Fruit fly (Drosophila melanogaster): ENCODE results near the gene Mst87F.
A peak's percentile ranks its signal among the peaks of the same experiment; 100 is the strongest.

Gene Mst87F

DNA sequence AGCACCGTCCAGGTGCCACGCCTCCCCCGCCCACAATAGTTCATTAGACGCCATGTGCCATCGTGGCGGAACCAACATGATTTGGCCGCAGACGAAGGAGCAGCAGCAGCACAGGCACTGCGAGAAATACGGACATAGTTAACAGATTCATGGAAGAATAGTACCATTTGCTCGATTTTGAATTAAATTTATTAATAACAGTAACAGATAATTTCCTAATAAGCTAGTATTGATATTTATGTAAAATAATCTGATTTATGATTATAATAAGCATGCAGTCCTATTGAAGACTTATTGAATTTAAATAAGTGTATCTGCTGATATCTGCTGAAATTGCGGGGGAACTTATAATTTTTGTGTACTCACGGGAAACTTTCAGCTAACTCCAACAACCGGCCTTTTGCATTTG lies 30.5 kb downstream of the Mst87F start (continued):
- TF ChIP-seq gem (tag; optimal IDR thresholded peaks at IDR 0.05) (peak; percentile 28), Hsf (GFP tag; optimal IDR thresholded peaks at IDR 0.05) (no peak), run (tag; optimal IDR thresholded peaks at IDR 0.05) (no peak), seq (GFP tag; IDR thresholded peaks at IDR 0.05) (no peak), Sin3A (optimal IDR thresholded peaks at IDR 0.05) (no peak), Drgx (GFP tag; IDR thresholded peaks at IDR 0.05) (peak; percentile 65), Kr (GFP tag; optimal IDR thresholded peaks at IDR 0.05) (no peak), CG9727 (GFP tag; optimal IDR thresholded peaks at IDR 0.05) (no peak), kah (GFP tag; optimal IDR thresholded peaks at IDR 0.05) (no peak), ara (GFP tag; IDR thresholded peaks at IDR 0.05) (no peak), so (GFP tag; IDR thresholded peaks at IDR 0.05) (no peak), HmgZ (tag; optimal IDR thresholded peaks at IDR 0.05) (no peak), zf30C (GFP tag; optimal IDR thresholded peaks at IDR 0.05) (peak; percentile 23), CG14667 (GFP tag; IDR thresholded peaks at IDR 0.05) (no peak), da (GFP tag; optimal IDR thresholded peaks at IDR 0.05) (no peak), p53 (GFP tag; optimal IDR thresholded peaks at IDR 0.05) (no peak), C15 (GFP tag; IDR thresholded peaks at IDR 0.05) (no peak), Dad (GFP tag; optimal IDR thresholded peaks at IDR 0.05) (no peak), CG6254 (GFP tag; optimal IDR thresholded peaks at IDR 0.05) (peak; percentile 16), CHES-1-like (GFP tag; optimal IDR thresholded peaks at IDR 0.05) (no peak), CG11560 (tag; IDR thresholded peaks at IDR 0.05) (no peak), CG10462 (GFP tag; optimal IDR thresholded peaks at IDR 0.05) (no peak), bsh (GFP tag; optimal IDR thresholded peaks at IDR 0.05) (peak in 1 of 2 experiments; percentile 51), ab (GFP tag; optimal IDR thresholded peaks at IDR 0.05) (no peak), CG43689 (GFP tag; IDR thresholded peaks at IDR 0.05) (no peak), esg (GFP tag; conservative IDR thresholded peaks at IDR 0.05) (0 out of 2 replicates have a peak, but pooled peaks have one; percentile 15), CG30020 (tag; optimal IDR thresholded peaks at IDR 0.05) (no peak)

dm6 chr3R:13796607-13797246 lies 31.1 kb downstream of the Mst87F start:
- TF ChIP-seq CG5180 (GFP tag; optimal IDR thresholded peaks at IDR 0.05) (peak; percentile 65), CG12219 (GFP tag; optimal IDR thresholded peaks at IDR 0.05) (peak; percentile 12), CG11456 (GFP tag; IDR thresholded peaks at IDR 0.05) (no peak), her (GFP tag; optimal IDR thresholded peaks at IDR 0.05) (no peak), kni (GFP tag; optimal IDR thresholded peaks at IDR 0.05) (peak; percentile 72), wek (GFP tag; optimal IDR thresholded peaks at IDR 0.05) (no peak), phol (tag; optimal IDR thresholded peaks at IDR 0.05) (no peak), gem (tag; optimal IDR thresholded peaks at IDR 0.05) (no peak), salm (tag; optimal IDR thresholded peaks at IDR 0.05) (no peak), CG31365 (tag; optimal IDR thresholded peaks at IDR 0.05) (no peak), mirr (GFP tag; optimal IDR thresholded peaks at IDR 0.05) (peak; percentile 39), chinmo (GFP tag; IDR thresholded peaks at IDR 0.05; ENCODE audit: partially characterized antibody) (0 out of 4 replicates have a peak, but pooled peaks have one; percentile 35), CG9215 (GFP tag; IDR thresholded peaks at IDR 0.05) (no peak), Sry-δ (GFP tag; optimal IDR thresholded peaks at IDR 0.05) (no peak), CG12769 (tag; optimal IDR thresholded peaks at IDR 0.05) (no peak), C15 (GFP tag; IDR thresholded peaks at IDR 0.05) (0 out of 3 replicates have a peak, but pooled peaks have one; percentile 17), cg (GFP tag; optimal IDR thresholded peaks at IDR 0.05) (peak; percentile 80), CG16813 (GFP tag; IDR thresholded peaks at IDR 0.05; ENCODE audit: partially characterized antibody) (no peak), CG3163 (GFP tag; optimal IDR thresholded peaks at IDR 0.05) (peak; percentile 94), sqz (GFP tag; optimal IDR thresholded peaks at IDR 0.05) (no peak), oc (tag; optimal IDR thresholded peaks at IDR 0.05) (peak; percentile 54), Med (GFP tag) (peak; percentile 41), prd (optimal IDR thresholded peaks at IDR 0.05) (no peak), prd (GFP tag; IDR thresholded peaks at IDR 0.05) (no peak), CG31224 (GFP tag; IDR thresholded peaks at IDR 0.05) (peak; percentile 55), peb (GFP tag; IDR thresholded peaks at IDR 0.05) (no peak)
